Fruit fly (Drosophila melanogaster) whole organism, embryonic: ENCODE data around the gene CG43355.
A peak's percentile ranks its signal among the peaks of the same experiment; 100 is the strongest.

ENCODE experiments used
- CG13287 ChIP-seq: fragments of 200-800 bp; sonication (Bioruptor generic); IDR thresholded peaks from 2 replicates; pipeline ENCODE4 v1.3.6; 2022; ENCODE audit warnings: missing biosample characterization, missing genetic modification characterization; ENCODE audit not compliant: partially characterized antibody
- CG7928 ChIP-seq: fragments of 200-800 bp; sonication (Bioruptor generic); optimal IDR thresholded peaks from 2 replicates; lab custom pipeline; 2017; ENCODE audit warnings: missing biosample characterization, mild to moderate bottlenecking, missing genetic modification characterization
- Dip2 ChIP-seq: fragments of 200-800 bp; sonication (Bioruptor generic); IDR thresholded peaks from 2 replicates; pipeline ENCODE4 v1.3.6; 2022; ENCODE audit warnings: missing biosample characterization, missing genetic modification characterization
- Hr3 ChIP-seq: fragments of 200-800 bp; sonication (Bioruptor generic); optimal IDR thresholded peaks from 3 replicates; lab custom pipeline; 2016; ENCODE audit warnings: missing biosample characterization, missing genetic modification characterization
- Sox102F ChIP-seq: fragments of 200-800 bp; sonication (Bioruptor generic); optimal IDR thresholded peaks from 2 replicates; lab custom pipeline; 2018; ENCODE audit warnings: missing biosample characterization, mild to moderate bottlenecking, missing genetic modification characterization, moderate library complexity
- Usf ChIP-seq: fragments of 200-800 bp; sonication (Bioruptor generic); optimal IDR thresholded peaks from 2 replicates; lab custom pipeline; 2017; ENCODE audit warnings: missing genotype, missing biosample characterization, missing genetic modification characterization
- ash1 ChIP-seq: fragments of 200-800 bp; sonication (Bioruptor generic); optimal IDR thresholded peaks from 2 replicates; lab custom pipeline; 2018; ENCODE audit warnings: missing biosample characterization, mild to moderate bottlenecking, missing genetic modification characterization
- bab2 ChIP-seq: fragments of 200-800 bp; sonication (Bioruptor generic); optimal IDR thresholded peaks from 2 replicates; lab custom pipeline; 2016; ENCODE audit warnings: missing biosample characterization, missing genetic modification characterization
- btn ChIP-seq: fragments of 200-800 bp; sonication (Bioruptor generic); optimal IDR thresholded peaks from 2 replicates; lab custom pipeline; 2016; ENCODE audit warnings: missing biosample characterization, missing genetic modification characterization
- cad ChIP-seq: fragments of >200 bp; optimal IDR thresholded peaks from 2 replicates; lab custom pipeline; 2017; ENCODE audit warnings: missing biosample characterization, missing genetic modification characterization
- prd ChIP-seq, 3 experiments: fragments of >200 bp in 2 of 3; fragments of 200-800 bp in 1 of 3; sonication (Bioruptor generic) in 1 of 3; optimal IDR thresholded peaks in 2 of 3; IDR thresholded peaks in 1 of 3; 2 replicates in 2 of 3; 3 replicates in 1 of 3; pipeline versions ENCODE4 v1.3.6 to Lab custom; 2017 to 2022; ENCODE audit warnings: missing biosample characterization in 1 of 3, missing genetic modification characterization in 1 of 3
- sens-2 ChIP-seq: fragments of 200-800 bp; sonication (Bioruptor generic); IDR thresholded peaks from 2 replicates; pipeline ENCODE4 v1.3.6; 2022; ENCODE audit warnings: missing biosample characterization, missing genetic modification characterization
- trh ChIP-seq: fragments of 200-800 bp; sonication (Bioruptor generic); optimal IDR thresholded peaks from 2 replicates; lab custom pipeline; 2016; ENCODE audit warnings: missing biosample characterization, missing genetic modification characterization

DNA sequence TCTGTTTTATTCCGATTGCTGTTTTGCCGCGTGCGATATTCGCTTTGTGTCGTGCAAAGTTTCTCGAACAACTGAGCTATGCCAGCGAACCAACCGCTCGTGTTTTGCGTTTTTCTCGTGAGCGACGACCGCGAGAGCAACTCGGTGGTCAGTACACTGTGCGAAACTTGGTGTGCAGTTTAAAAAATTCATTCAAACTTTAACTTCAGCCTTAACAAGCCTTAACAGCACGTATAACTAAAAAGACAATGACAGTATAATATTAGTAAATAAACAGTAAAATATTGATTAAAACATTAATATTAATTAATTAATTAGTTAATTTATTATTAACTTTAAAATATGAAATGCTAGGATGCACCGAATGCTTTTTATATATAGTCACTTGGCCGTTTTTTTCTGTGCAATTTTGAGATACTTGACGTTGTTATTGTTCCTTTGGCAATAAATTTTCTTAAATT lies 43.7 kb downstream of the CG43355 start, which contains the start of gene CG31705:
- TF ChIP-seq trh (no peak), prd (optimal IDR thresholded peaks at IDR 0.05; lab: Kevin White, UChicago) (no peak), prd (GFP tag; IDR thresholded peaks at IDR 0.05; lab: Robert Waterston, UW) (peak; percentile 12; the same call in 1 of the 3 replicates), bab2 (no peak), Hr3 (GFP tag; lab: Kevin White, UChicago) (peak; percentile 39), ash1 (GFP tag; lab: Kevin White, UChicago) (no peak), cad (no peak), Usf (GFP tag; lab: Kevin White, UChicago) (peak; percentile 48), CG13287 (GFP tag; lab: Robert Waterston, UW) (no peak), Dip2 (GFP tag; lab: Robert Waterston, UW) (no peak), sens-2 (GFP tag; lab: Robert Waterston, UW) (no peak), btn (GFP tag; lab: Kevin White, UChicago) (no peak), Sox102F (GFP tag; lab: Kevin White, UChicago) (peak; percentile 49), CG7928 (GFP tag; lab: Kevin White, UChicago) (no peak)
